Fruit fly (Drosophila melanogaster): ENCODE results near the gene CG9674.

DNA sequence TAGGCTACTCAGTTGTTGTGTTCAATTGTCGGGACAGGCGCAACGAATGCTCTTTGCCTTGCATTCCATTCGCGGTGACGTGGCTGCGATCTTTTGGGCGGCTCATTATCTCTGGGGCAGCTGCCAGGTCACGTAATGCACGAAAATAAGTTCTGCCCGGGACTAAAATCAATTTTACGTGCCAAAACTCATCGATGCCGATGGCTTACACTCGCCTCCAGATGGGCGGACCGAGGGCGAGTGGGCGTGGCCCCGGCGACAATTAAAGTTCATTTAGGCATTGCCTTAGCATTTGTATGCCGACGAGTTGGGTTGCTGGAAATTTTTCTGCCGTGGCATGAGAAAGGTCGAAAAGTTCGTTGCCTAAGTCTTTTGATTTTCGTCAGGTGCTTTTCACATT lies 29.2 kb upstream of the CG9674 start:
- TF ChIP-seq Pif1A (GFP tag; optimal IDR thresholded peaks at IDR 0.05) (no peak), fd96Ca (GFP tag; IDR thresholded peaks at IDR 0.05) (no peak), CG8159 (tag; optimal IDR thresholded peaks at IDR 0.05) (no peak), Pif1B (GFP tag; optimal IDR thresholded peaks at IDR 0.05) (no peak), CG4496 (GFP tag; IDR thresholded peaks at IDR 0.05) (no peak), CG14655 (GFP tag; optimal IDR thresholded peaks at IDR 0.05) (no peak), CG12605 (GFP tag; IDR thresholded peaks at IDR 0.05) (no peak), EcR (GFP tag; optimal IDR thresholded peaks at IDR 0.05) (no peak), D1 (tag; optimal IDR thresholded peaks at IDR 0.05) (no peak), rn (GFP tag; IDR thresholded peaks at IDR 0.05) (no peak), CG15710 (tag; optimal IDR thresholded peaks at IDR 0.05) (no peak), gl (tag; optimal IDR thresholded peaks at IDR 0.05) (no peak)
